Worm (Caenorhabditis elegans): ENCODE results near the gene W02B12.11.

W02B12.11 gene

DNA sequence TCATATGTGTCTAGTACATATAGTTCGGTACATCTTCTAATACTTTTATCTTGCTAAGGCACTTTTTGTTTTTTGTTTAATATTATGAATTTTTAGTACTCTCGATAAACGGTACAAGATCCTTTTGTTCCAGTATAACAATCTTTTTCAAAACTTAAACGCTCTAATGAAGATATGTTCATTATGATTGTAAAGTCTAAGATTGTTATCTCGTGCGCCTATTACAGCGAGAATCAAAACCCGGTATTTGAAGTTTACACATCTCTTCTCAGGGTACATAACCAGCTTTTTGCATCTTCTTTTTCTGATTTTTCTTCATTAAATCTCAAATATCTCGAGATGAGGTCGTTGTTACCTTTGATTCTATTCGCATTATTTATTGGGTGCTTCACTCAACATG, 14.3 kb downstream of the W02B12.11 start, which contains the start of gene B0334.13:
TSS of gene B0334.13 (plus strand) at position 301 of the 400 bp plus-strand sequence.
- no peak for TF ChIP-seq blmp-1 (tag; optimal IDR thresholded peaks at IDR 0.05)
- TF ChIP-seq sem-2 (GFP tag; optimal IDR thresholded peaks at IDR 0.05): no peak
- no peak for TF ChIP-seq drap-1 (GFP tag; optimal IDR thresholded peaks at IDR 0.05)
- TF ChIP-seq nhr-12 (tag; optimal IDR thresholded peaks at IDR 0.05): no peak
- TF ChIP-seq bed-3 (GFP tag; optimal IDR thresholded peaks at IDR 0.05): no peak
- TF ChIP-seq ces-1 (GFP tag; optimal IDR thresholded peaks at IDR 0.05): no peak
- no peak for TF ChIP-seq elt-1 (tag; optimal IDR thresholded peaks at IDR 0.05; ENCODE audit: borderline replicate concordance, insufficient read depth)
- no peak for TF ChIP-seq nhr-237 (tag; optimal IDR thresholded peaks at IDR 0.05)
- TF ChIP-seq tbx-8 (GFP tag; optimal IDR thresholded peaks at IDR 0.05): no peak
- TF ChIP-seq elt-3 (tag; optimal IDR thresholded peaks at IDR 0.05): no peak
- TF ChIP-seq zip-8 (tag; optimal IDR thresholded peaks at IDR 0.05): no peak
- no peak for TF ChIP-seq lsy-2 (tag; optimal IDR thresholded peaks at IDR 0.05)
- no peak for TF ChIP-seq nhr-2 (tag; optimal IDR thresholded peaks at IDR 0.05)
- no peak for TF ChIP-seq pha-4 (tag; optimal IDR thresholded peaks at IDR 0.05)

DNA sequence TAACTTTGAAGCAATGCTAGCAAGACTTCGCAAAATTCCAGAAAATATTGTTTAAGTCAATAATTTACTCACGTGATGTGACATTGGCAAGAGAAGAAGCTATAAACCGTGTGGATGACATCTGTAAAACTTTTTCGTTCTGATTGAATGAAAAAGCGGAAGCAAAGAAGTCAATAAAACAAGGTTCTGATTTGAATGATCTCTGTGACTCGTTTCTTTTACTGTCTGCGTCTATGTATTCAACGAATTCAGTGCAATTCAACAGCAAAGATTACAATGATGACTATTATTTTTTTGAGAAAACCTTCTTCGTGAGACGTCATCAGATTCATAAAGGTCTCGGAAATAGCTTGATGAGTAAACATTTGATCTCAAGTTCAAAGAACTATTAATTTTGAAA, 19.2 kb downstream of the W02B12.11 start, which contains the start of gene hacl-1:
TSS of gene hacl-1 (minus strand) at position 121 of the 400 bp plus-strand sequence.
- TF ChIP-seq pha-4 (tag; optimal IDR thresholded peaks at IDR 0.05) (no peak), ceh-83 (GFP tag; optimal IDR thresholded peaks at IDR 0.05) (no peak), elt-3 (tag; optimal IDR thresholded peaks at IDR 0.05) (no peak), ztf-11 (tag; optimal IDR thresholded peaks at IDR 0.05) (no peak), nhr-237 (tag; optimal IDR thresholded peaks at IDR 0.05) (no peak), ces-1 (GFP tag; optimal IDR thresholded peaks at IDR 0.05) (no peak), cnd-1 (tag; optimal IDR thresholded peaks at IDR 0.05) (no peak), lin-32 (GFP tag; optimal IDR thresholded peaks at IDR 0.05) (no peak), drap-1 (GFP tag; optimal IDR thresholded peaks at IDR 0.05) (no peak)

DNA sequence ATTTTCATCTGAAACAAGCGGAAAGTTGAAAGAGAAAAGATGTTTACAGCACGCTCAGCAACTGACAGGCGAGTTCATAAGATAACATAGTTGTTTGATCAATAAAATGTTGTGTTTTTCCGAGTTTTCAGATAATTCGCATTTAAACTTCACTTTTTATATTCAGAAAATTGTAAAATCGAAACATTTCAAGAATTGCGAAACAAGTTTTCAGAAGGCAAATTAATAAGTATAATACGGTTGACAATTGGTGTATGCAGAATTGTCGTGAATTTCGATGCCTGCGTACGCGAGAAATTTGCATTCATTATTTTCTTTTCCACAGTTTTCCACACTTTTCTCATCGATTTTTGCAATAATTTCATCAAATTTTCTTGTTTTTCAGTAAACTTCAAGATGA, 21.6 kb downstream of the W02B12.11 start, which contains the start of the genes ooc-3 and B0334.4:
TSS of gene ooc-3 (minus strand) at position 15 of the 400 bp plus-strand sequence.
TSS of gene B0334.4 (plus strand) at position 386 of the 400 bp plus-strand sequence.
- TF ChIP-seq nhr-76 (tag; optimal IDR thresholded peaks at IDR 0.05) (no peak), lsy-2 (tag; optimal IDR thresholded peaks at IDR 0.05) (peak; percentile 91), ces-1 (GFP tag; optimal IDR thresholded peaks at IDR 0.05) (peak; percentile 94), unc-39 (tag; optimal IDR thresholded peaks at IDR 0.05) (no peak)

DNA sequence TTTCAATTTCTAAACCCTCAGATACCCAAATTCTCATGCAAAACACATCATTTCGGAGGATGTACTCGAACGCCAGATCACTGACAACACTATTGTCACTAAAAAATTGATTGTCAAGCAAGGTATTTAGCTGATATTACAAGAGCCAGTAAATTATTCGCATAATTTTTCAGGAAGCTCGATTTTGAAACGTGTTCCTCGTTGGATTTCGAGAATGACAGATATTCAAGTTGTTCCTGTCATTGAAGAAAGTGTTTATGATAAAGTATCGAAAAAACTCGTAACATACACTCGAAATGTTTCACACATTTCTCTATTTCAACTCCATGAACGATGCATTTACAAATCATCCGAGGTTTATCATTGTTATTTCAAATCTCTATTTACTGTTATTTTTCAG, 22.1 kb downstream of the W02B12.11 start:
- TF ChIP-seq unc-62 (GFP tag; optimal IDR thresholded peaks at IDR 0.05) (no peak), pha-4 (tag; optimal IDR thresholded peaks at IDR 0.05) (no peak), bed-3 (GFP tag; optimal IDR thresholded peaks at IDR 0.05) (no peak), ceh-39 (tag; optimal IDR thresholded peaks at IDR 0.05) (no peak), lin-13 (tag; optimal IDR thresholded peaks at IDR 0.05) (no peak), nhr-237 (tag; optimal IDR thresholded peaks at IDR 0.05) (no peak), unc-39 (tag; optimal IDR thresholded peaks at IDR 0.05) (no peak), ceh-43 (GFP tag; optimal IDR thresholded peaks at IDR 0.05) (no peak), drap-1 (GFP tag; optimal IDR thresholded peaks at IDR 0.05) (no peak), nhr-76 (tag; optimal IDR thresholded peaks at IDR 0.05) (no peak), ces-1 (GFP tag; optimal IDR thresholded peaks at IDR 0.05) (no peak), elt-1 (tag; optimal IDR thresholded peaks at IDR 0.05; ENCODE audit: borderline replicate concordance, insufficient read depth) (no peak), lsy-2 (tag; optimal IDR thresholded peaks at IDR 0.05) (no peak), ztf-11 (tag; optimal IDR thresholded peaks at IDR 0.05) (no peak), mep-1 (tag; optimal IDR thresholded peaks at IDR 0.05) (no peak), blmp-1 (tag; optimal IDR thresholded peaks at IDR 0.05) (no peak), flh-1 (GFP tag; optimal IDR thresholded peaks at IDR 0.05) (no peak), mls-2 (tag; optimal IDR thresholded peaks at IDR 0.05) (no peak), zip-8 (tag; optimal IDR thresholded peaks at IDR 0.05) (no peak)

DNA sequence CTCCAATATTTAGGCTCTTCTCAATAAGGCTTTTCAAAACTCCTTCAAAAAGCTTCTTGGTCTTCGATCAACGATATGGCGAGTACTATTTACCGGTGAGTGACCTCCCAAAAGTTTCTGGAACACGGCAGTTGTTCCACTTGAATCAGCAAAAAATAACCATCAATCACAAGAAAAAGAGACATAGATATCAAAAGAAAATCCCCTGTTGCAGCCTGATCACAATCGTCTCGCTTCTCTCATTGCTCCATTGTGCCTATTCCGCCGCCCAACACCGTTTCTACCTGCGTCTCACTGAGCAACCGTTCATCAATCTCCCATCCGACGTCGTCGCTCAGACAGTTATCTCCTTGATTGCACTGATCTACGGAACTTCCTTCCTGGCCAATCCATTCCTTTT, 23.1 kb downstream of the W02B12.11 start, which contains the start of gene emc-5:
TSS of gene emc-5 (plus strand) at position 14 of the 400 bp plus-strand sequence.
- TF ChIP-seq zip-8 (tag; optimal IDR thresholded peaks at IDR 0.05) (no peak), unc-62 (GFP tag; optimal IDR thresholded peaks at IDR 0.05) (peak; percentile 49), hlh-1 (tag; optimal IDR thresholded peaks at IDR 0.05) (peak; percentile 66), unc-120 (tag; optimal IDR thresholded peaks at IDR 0.05; ENCODE audit: poor library complexity, severe bottlenecking) (peak; percentile 57), sem-2 (GFP tag; optimal IDR thresholded peaks at IDR 0.05) (no peak)

DNA sequence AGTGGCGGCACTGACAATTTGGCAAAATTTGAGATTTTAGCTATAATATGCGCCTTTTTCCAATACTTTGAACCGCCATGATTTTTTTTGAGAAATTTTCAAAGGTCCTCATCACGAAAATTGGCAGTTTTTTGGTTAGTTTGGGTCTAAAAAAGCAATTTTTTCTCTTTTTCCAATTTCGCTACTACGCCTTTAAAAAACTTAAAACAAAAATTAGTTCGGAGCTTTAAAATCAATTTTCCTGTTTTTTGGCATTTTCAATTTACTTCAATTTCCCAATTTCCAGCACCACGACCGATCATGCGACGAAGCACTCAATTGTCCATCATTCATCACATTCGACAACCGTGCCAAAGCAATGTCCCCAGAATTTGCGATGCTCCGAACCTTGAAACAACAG, 23.7 kb downstream of the W02B12.11 start, which contains the start of gene B0334.5:
TSS of gene B0334.5 (plus strand) at position 301 of the 400 bp plus-strand sequence.
- TF ChIP-seq blmp-1 (tag; optimal IDR thresholded peaks at IDR 0.05) (no peak), unc-120 (tag; optimal IDR thresholded peaks at IDR 0.05; ENCODE audit: poor library complexity, severe bottlenecking) (no peak), lsy-2 (tag; optimal IDR thresholded peaks at IDR 0.05) (no peak), bed-3 (GFP tag; optimal IDR thresholded peaks at IDR 0.05) (no peak), lin-13 (tag; optimal IDR thresholded peaks at IDR 0.05) (no peak), ceh-43 (GFP tag; optimal IDR thresholded peaks at IDR 0.05) (no peak), flh-1 (GFP tag; optimal IDR thresholded peaks at IDR 0.05) (no peak), hlh-1 (tag; optimal IDR thresholded peaks at IDR 0.05) (no peak), mls-2 (tag; optimal IDR thresholded peaks at IDR 0.05) (no peak), lin-32 (GFP tag; optimal IDR thresholded peaks at IDR 0.05) (no peak), ceh-83 (GFP tag; optimal IDR thresholded peaks at IDR 0.05) (no peak)
